Worm (Caenorhabditis elegans): ENCODE data around the gene clec-175.

DNA sequence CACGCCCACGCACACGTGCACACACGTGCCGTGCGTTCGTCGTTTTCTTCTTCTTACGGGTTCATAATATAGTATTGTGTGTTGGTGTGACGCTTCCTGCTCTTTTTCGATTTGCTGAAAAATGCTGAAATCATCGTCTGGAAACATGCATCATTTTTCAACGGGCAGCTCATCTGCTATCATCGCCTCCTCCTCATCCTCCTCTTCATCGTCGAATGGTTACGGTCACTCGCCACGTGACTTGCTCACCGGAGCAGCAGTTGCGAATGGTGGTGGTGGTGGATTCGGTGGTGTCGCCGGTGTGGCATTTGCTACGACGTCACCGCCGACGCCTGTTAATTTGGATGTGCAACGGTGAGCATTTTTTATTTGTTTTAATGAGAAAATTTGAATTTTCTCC, 13.4 kb upstream of the clec-175 start:
- TF ChIP-seq ets-7 (tag; optimal IDR thresholded peaks at IDR 0.05) (no peak), ceh-13 (GFP tag; optimal IDR thresholded peaks at IDR 0.05) (no peak), aly-1 (tag; optimal IDR thresholded peaks at IDR 0.05) (no peak), tra-4 (tag; optimal IDR thresholded peaks at IDR 0.05) (no peak), ama-1 (optimal IDR thresholded peaks at IDR 0.05) (no peak), sea-1 (GFP tag; conservative IDR thresholded peaks at IDR 0.05) (no peak), hnd-1 (tag; optimal IDR thresholded peaks at IDR 0.05) (no peak), flt-1 (GFP tag; IDR thresholded peaks at IDR 0.05) (no peak)

Measured in whole organism, early embryonic.